Worm (Caenorhabditis elegans) whole organism, late embryonic: ENCODE data around the gene C50F4.12.

Experiments
- C08G9.2 ChIP-seq: sonication (generic microtip); optimal IDR thresholded peaks from 2 replicates; lab custom pipeline; 2016; ENCODE audit warnings: mild to moderate bottlenecking, missing genetic modification characterization, moderate library complexity, missing compliant biosample characterization
- F13H6.1 ChIP-seq: sonication (generic microtip); optimal IDR thresholded peaks from 2 replicates; lab custom pipeline; 2016; ENCODE audit warnings: missing genetic modification characterization, missing compliant biosample characterization
- K02D7.2 ChIP-seq: sonication (generic microtip); optimal IDR thresholded peaks from 2 replicates; lab custom pipeline; 2017; ENCODE audit warnings: mild to moderate bottlenecking, missing genetic modification characterization, missing compliant biosample characterization
- T23F11.4 ChIP-seq: fragments of 200-800 bp; sonication (Bioruptor generic); optimal IDR thresholded peaks from 2 replicates; lab custom pipeline; 2018; ENCODE audit warnings: mild to moderate bottlenecking, missing genetic modification characterization, missing compliant biosample characterization
- ahr-1 ChIP-seq: sonication (generic microtip); optimal IDR thresholded peaks from 2 replicates; lab custom pipeline; 2016; ENCODE audit warnings: missing genetic modification characterization, missing compliant biosample characterization
- ama-1 ChIP-seq: fragments of 150-350 bp; optimal IDR thresholded peaks from 2 replicates; lab custom pipeline; 2014
- ceh-14 ChIP-seq: sonication (generic microtip); optimal IDR thresholded peaks from 2 replicates; lab custom pipeline; 2016; ENCODE audit warnings: missing genotype, missing genetic modification characterization, missing compliant biosample characterization
- ceh-18 ChIP-seq: sonication (generic microtip); optimal IDR thresholded peaks from 2 replicates; lab custom pipeline; 2016; ENCODE audit warnings: missing genetic modification characterization, missing compliant biosample characterization
- ceh-19 ChIP-seq: fragments of 200-800 bp; sonication (Bioruptor generic); optimal IDR thresholded peaks from 2 replicates; lab custom pipeline; 2018; ENCODE audit warnings: mild to moderate bottlenecking, missing genetic modification characterization, missing compliant biosample characterization
- ceh-2 ChIP-seq: sonication (generic microtip); optimal IDR thresholded peaks from 2 replicates; lab custom pipeline; 2016; ENCODE audit warnings: missing genotype, missing genetic modification characterization, missing compliant biosample characterization
- ceh-22 ChIP-seq: sonication (generic microtip); optimal IDR thresholded peaks from 2 replicates; lab custom pipeline; 2017; ENCODE audit warnings: missing biosample characterization, missing genetic modification characterization
- ceh-24 ChIP-seq: sonication (generic microtip); optimal IDR thresholded peaks from 2 replicates; lab custom pipeline; 2016; ENCODE audit warnings: mild to moderate bottlenecking, missing genetic modification characterization, missing compliant biosample characterization
- ceh-30 ChIP-seq: fragments of 150-350 bp; optimal IDR thresholded peaks from 2 replicates; lab custom pipeline; 2014; ENCODE audit warnings: missing biosample characterization, missing genetic modification characterization
- ceh-31 ChIP-seq: sonication (generic microtip); optimal IDR thresholded peaks from 2 replicates; lab custom pipeline; 2016; ENCODE audit warnings: missing genetic modification characterization, missing compliant biosample characterization
- ceh-34 ChIP-seq: sonication (generic microtip); optimal IDR thresholded peaks from 2 replicates; lab custom pipeline; 2016; ENCODE audit warnings: mild to moderate bottlenecking, missing genetic modification characterization, missing compliant biosample characterization
- ceh-48 ChIP-seq: sonication (generic microtip); optimal IDR thresholded peaks from 2 replicates; lab custom pipeline; 2016; ENCODE audit warnings: missing genetic modification characterization, inconsistent platforms, missing compliant biosample characterization
- ceh-6 ChIP-seq: fragments of 200-800 bp; sonication (Bioruptor generic); optimal IDR thresholded peaks from 2 replicates; lab custom pipeline; 2018; ENCODE audit warnings: mild to moderate bottlenecking, missing genetic modification characterization, missing compliant biosample characterization
- che-1 ChIP-seq: sonication (generic microtip); optimal IDR thresholded peaks from 2 replicates; lab custom pipeline; 2016; ENCODE audit warnings: mild to moderate bottlenecking, missing genetic modification characterization, missing compliant biosample characterization
- dmd-4 ChIP-seq: sonication (generic microtip); optimal IDR thresholded peaks from 2 replicates; lab custom pipeline; 2016; ENCODE audit warnings: borderline replicate concordance, missing genetic modification characterization, missing compliant biosample characterization
- elt-4 ChIP-seq: sonication (generic microtip); optimal IDR thresholded peaks from 2 replicates; lab custom pipeline; 2016; ENCODE audit warnings: missing genetic modification characterization, missing compliant biosample characterization
- ets-4 ChIP-seq: sonication (generic microtip); optimal IDR thresholded peaks from 2 replicates; lab custom pipeline; 2016; ENCODE audit warnings: missing genetic modification characterization, missing compliant biosample characterization
- eyg-1 ChIP-seq: sonication (generic microtip); optimal IDR thresholded peaks from 2 replicates; lab custom pipeline; 2016; ENCODE audit warnings: missing genotype, missing genetic modification characterization, missing compliant biosample characterization
- fax-1 ChIP-seq: sonication (generic microtip); optimal IDR thresholded peaks from 2 replicates; lab custom pipeline; 2016; ENCODE audit warnings: missing genotype, missing genetic modification characterization, missing compliant biosample characterization
- fkh-10 ChIP-seq: fragments of 150-350 bp; optimal IDR thresholded peaks from 2 replicates; lab custom pipeline; 2014; ENCODE audit warnings: missing biosample characterization, missing genetic modification reagents, missing genetic modification characterization
- fkh-6 ChIP-seq: sonication (generic microtip); optimal IDR thresholded peaks from 2 replicates; lab custom pipeline; 2016; ENCODE audit warnings: missing genetic modification characterization, missing compliant biosample characterization
- hlh-6 ChIP-seq: sonication (generic microtip); optimal IDR thresholded peaks from 2 replicates; lab custom pipeline; 2016; ENCODE audit warnings: missing genotype, missing genetic modification characterization, missing compliant biosample characterization
- nfya-1 ChIP-seq: sonication (generic microtip); optimal IDR thresholded peaks from 2 replicates; lab custom pipeline; 2017; ENCODE audit warnings: missing genetic modification characterization, mild to moderate bottlenecking, missing compliant biosample characterization, antibody characterized with exemption, moderate library complexity
- nhr-232 ChIP-seq: sonication (generic microtip); optimal IDR thresholded peaks from 2 replicates; lab custom pipeline; 2016; ENCODE audit warnings: missing genetic modification characterization, missing compliant biosample characterization
- pat-9 ChIP-seq: fragments of 200-800 bp; sonication (Bioruptor generic); optimal IDR thresholded peaks from 2 replicates; lab custom pipeline; 2018; ENCODE audit warnings: mild to moderate bottlenecking, missing genetic modification characterization, moderate library complexity, missing compliant biosample characterization
- pha-2 ChIP-seq: sonication (generic microtip); optimal IDR thresholded peaks from 2 replicates; lab custom pipeline; 2017; ENCODE audit warnings: mild to moderate bottlenecking, missing genetic modification characterization, missing compliant biosample characterization
- pros-1 ChIP-seq: fragments of 150-350 bp; optimal IDR thresholded peaks from 2 replicates; lab custom pipeline; 2014; ENCODE audit warnings: missing biosample characterization, missing genetic modification reagents, missing genetic modification characterization
- ref-2 ChIP-seq: sonication (generic microtip); optimal IDR thresholded peaks from 2 replicates; lab custom pipeline; 2016; ENCODE audit warnings: missing genetic modification characterization, missing compliant biosample characterization
- rnt-1 ChIP-seq: sonication (generic microtip); optimal IDR thresholded peaks from 2 replicates; lab custom pipeline; 2016; ENCODE audit warnings: missing genetic modification characterization, missing compliant biosample characterization
- sox-2 ChIP-seq: fragments of 200-800 bp; sonication (Bioruptor generic); IDR thresholded peaks from 2 replicates; pipeline ENCODE4 v1.3.6; 2022; ENCODE audit warnings: missing genetic modification reagents, missing genetic modification characterization, missing compliant biosample characterization
- sox-4 ChIP-seq: sonication (generic microtip); optimal IDR thresholded peaks from 2 replicates; lab custom pipeline; 2017; ENCODE audit warnings: mild to moderate bottlenecking, missing genetic modification characterization, inconsistent platforms, missing compliant biosample characterization
- tbx-2 ChIP-seq: sonication (generic microtip); optimal IDR thresholded peaks from 2 replicates; lab custom pipeline; 2016; ENCODE audit warnings: missing genetic modification characterization, missing compliant biosample characterization
- unc-42 ChIP-seq: sonication (generic microtip); optimal IDR thresholded peaks from 2 replicates; lab custom pipeline; 2016; ENCODE audit warnings: missing genotype, missing genetic modification characterization, missing compliant biosample characterization
- unc-86 ChIP-seq: sonication (generic microtip); optimal IDR thresholded peaks from 2 replicates; lab custom pipeline; 2016; ENCODE audit warnings: missing genetic modification characterization, missing compliant biosample characterization
- zip-5 ChIP-seq: sonication (generic microtip); optimal IDR thresholded peaks from 2 replicates; lab custom pipeline; 2016; ENCODE audit warnings: missing genetic modification characterization, missing compliant biosample characterization

Gene C50F4.12

DNA sequence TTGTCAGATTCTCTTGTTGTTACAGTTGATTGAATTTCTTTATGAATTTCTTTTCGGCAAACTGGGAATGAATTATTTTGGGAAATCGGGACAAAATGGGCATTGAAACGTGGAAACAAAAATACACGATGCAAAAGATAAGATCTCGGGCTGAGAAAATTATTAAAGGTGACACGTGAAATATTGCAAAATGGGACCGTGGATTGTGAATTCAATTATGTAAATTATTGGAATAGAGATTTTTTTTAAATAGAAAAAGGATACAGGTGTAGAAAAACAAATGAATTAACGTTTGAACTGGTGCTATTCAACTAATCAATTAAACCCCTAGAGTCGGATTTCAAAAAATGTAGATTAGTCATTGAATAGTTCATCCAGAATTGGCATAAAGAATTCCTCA lies 29.2 kb upstream of the C50F4.12 start, which contains the start of gene F25B3.4:
TSS of gene F25B3.4 (minus strand) at position 101 of the 400 bp plus-strand sequence.
- TF ChIP-seq sox-2 (no peak), fax-1 (tag; lab: Kevin White, UChicago) (no peak), ama-1 (lab: Kevin White, UChicago) (no peak)

DNA sequence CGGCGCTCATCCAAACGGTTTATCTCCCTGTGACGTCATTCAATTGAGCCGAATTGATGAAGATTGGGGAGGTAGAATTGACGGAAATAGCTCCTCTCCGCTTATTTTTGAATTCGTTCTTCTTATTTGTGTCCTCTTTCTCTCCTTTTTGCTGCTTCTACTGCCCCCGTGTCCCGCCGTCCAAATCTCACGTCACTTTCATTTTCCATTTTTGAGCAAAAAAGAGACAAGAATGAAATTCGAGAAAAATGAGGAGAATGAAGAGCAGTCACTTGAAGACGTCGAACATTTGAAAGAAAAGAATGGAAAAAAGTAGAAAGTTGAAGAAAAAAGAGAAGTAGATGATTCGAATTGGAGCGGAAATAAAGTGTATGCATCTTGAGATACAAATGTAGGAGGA lies 24.0 kb upstream of the C50F4.12 start:
- TF ChIP-seq ets-4 (tag; lab: Kevin White, UChicago) (no peak), F13H6.1 (tag; lab: Kevin White, UChicago) (no peak), T23F11.4 (GFP tag; lab: Kevin White, UChicago) (no peak), ahr-1 (tag; lab: Kevin White, UChicago) (no peak), fkh-10 (GFP tag; lab: Kevin White, UChicago) (no peak), C08G9.2 (no peak), elt-4 (tag; lab: Kevin White, UChicago) (no peak), nfya-1 (tag; lab: Kevin White, UChicago) (no peak), ref-2 (tag; lab: Kevin White, UChicago) (no peak), dmd-4 (tag; lab: Kevin White, UChicago) (no peak), pha-2 (tag; lab: Kevin White, UChicago) (no peak), ceh-6 (GFP tag; lab: Kevin White, UChicago) (no peak), ceh-24 (tag; lab: Kevin White, UChicago) (no peak), che-1 (no peak), sox-4 (no peak), nhr-232 (tag; lab: Kevin White, UChicago) (no peak), rnt-1 (tag; lab: Kevin White, UChicago) (no peak), fkh-6 (tag; lab: Kevin White, UChicago) (no peak), ceh-30 (tag; lab: Kevin White, UChicago) (no peak), pros-1 (tag; lab: Kevin White, UChicago) (no peak)

DNA sequence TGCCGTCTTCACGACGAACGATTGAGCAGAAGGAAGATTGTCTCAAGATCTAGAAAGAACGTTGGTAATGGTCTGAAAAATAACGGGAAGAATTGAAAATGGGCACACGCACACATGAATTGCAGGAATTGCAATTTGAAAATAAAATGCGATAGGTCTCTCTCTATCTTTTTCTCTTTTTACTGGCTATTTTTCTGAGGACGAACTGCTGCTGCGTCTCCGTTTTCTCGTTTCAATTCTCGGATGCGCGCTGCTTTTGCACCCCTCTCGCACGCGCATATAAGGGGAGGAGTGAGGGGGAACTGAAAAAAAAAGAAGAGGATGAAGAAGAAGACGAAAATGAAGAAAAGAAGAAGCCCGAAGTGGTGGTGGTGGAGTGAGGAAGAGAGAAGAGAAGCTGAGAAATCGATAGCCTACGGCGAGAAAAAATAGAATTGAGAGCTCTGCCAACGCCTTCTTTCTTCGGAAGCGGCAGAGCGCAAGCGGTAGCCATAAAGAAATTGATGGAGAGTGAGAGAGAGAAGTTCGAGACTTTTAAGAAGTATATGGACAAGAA lies 22.2 kb upstream of the C50F4.12 start, which contains the start of gene rgef-1:
TSS of gene rgef-1 (minus strand) at position 51 of the 556 bp plus-strand sequence.
- TF ChIP-seq fkh-6 (tag; lab: Kevin White, UChicago) (no peak), K02D7.2 (tag; lab: Kevin White, UChicago) (no peak), ceh-18 (tag; lab: Kevin White, UChicago) (peak; percentile 44), sox-4 (no peak), ceh-19 (peak; percentile 44), ceh-31 (peak; percentile 85), pros-1 (tag; lab: Kevin White, UChicago) (peak; percentile 17), ceh-48 (tag; lab: Kevin White, UChicago) (peak; percentile 89), dmd-4 (tag; lab: Kevin White, UChicago) (no peak), tbx-2 (tag; lab: Kevin White, UChicago) (peak; percentile 59), ref-2 (tag; lab: Kevin White, UChicago) (peak; percentile 20), hlh-6 (tag; lab: Kevin White, UChicago) (no peak), ceh-34 (tag; lab: Kevin White, UChicago) (peak; percentile 37), eyg-1 (tag; lab: Kevin White, UChicago) (no peak), nfya-1 (tag; lab: Kevin White, UChicago) (peak; percentile 47), pat-9 (tag; lab: Kevin White, UChicago) (no peak), unc-42 (tag; lab: Kevin White, UChicago) (peak; percentile 87), C08G9.2 (peak; percentile 33), ceh-14 (peak; percentile 76)

DNA sequence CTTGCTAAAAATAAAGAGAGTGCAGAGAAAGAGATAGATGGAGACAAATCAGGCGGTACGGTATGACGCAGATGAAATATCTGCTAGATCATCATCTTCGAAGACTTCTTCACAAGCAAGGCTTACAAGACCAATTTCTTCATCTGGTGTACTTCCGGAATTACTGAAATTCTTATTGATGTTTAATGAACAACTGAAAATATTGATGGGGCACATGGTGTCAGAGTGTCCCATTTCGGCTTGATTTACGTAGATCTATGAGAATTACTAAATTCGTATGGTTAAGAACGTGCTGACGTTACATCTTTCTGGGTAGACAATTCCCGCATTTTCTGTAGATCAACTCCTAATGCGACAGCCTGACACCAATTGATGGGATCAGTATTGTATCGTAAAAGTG lies 17.1 kb upstream of the C50F4.12 start:
- TF ChIP-seq ceh-22 (tag; lab: Kevin White, UChicago) (no peak), zip-5 (no peak), sox-4 (no peak), nhr-232 (tag; lab: Kevin White, UChicago) (no peak), unc-86 (tag; lab: Kevin White, UChicago) (no peak), ceh-2 (tag; lab: Kevin White, UChicago) (no peak), pha-2 (tag; lab: Kevin White, UChicago) (no peak)
